Fruit fly (Drosophila melanogaster): ENCODE results near the gene CHKov1.

The CHKov1 gene

DNA sequence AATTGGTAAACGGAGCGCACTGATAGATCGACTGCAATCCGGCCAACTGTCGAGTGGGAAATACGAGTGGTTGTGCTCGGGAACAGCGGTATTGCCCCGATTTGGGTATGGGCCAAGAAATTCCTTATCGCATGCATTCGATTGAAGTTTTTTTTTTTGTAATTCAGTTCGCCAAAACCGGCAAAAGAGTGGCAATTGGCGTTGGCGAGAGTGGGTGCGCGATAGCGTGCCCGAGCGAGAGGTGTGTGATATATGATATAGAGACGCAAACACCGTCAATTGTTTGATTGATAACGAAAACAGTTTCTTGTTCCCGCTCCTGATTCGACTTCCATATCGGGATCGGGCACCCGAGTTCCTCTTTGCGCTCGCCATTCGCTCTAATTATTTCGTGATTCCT is 15.3 kb downstream of the CHKov1 start, which contains the start of gene CG31087:
TSS of gene CG31087 (minus strand) at position 63 of the 400 bp plus-strand sequence.
- TF ChIP-seq psq (optimal IDR thresholded peaks at IDR 0.05) (no peak), Dll (optimal IDR thresholded peaks at IDR 0.05) (no peak), EcR (GFP tag; optimal IDR thresholded peaks at IDR 0.05) (no peak), CG8478 (optimal IDR thresholded peaks at IDR 0.05) (no peak), usp (GFP tag; optimal IDR thresholded peaks at IDR 0.05) (no peak), pan (optimal IDR thresholded peaks at IDR 0.05) (no peak)

DNA sequence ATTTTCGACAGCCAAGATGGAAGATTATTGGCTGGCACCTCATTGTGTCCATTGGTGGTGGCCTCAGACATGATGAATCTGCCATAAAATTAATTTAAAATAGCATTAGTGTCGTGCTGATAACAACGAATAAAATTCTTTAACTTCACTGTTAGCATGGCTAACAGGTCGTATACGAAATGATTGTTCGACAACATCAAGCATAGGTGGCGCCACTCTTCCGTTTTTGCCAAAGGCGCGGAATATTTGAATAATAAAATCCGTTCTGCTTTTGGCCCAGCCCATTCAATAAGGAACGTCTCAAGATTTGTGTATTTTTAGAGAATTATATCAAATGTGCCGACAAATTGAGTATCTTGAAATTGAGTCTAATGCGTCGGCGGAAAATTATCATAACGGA is 16.5 kb downstream of the CHKov1 start:
- TF ChIP-seq psq (optimal IDR thresholded peaks at IDR 0.05) (no peak), EcR (GFP tag; optimal IDR thresholded peaks at IDR 0.05) (no peak), usp (GFP tag; optimal IDR thresholded peaks at IDR 0.05) (no peak), pan (optimal IDR thresholded peaks at IDR 0.05) (no peak), Dll (optimal IDR thresholded peaks at IDR 0.05) (no peak), CG8478 (optimal IDR thresholded peaks at IDR 0.05) (no peak)

DNA sequence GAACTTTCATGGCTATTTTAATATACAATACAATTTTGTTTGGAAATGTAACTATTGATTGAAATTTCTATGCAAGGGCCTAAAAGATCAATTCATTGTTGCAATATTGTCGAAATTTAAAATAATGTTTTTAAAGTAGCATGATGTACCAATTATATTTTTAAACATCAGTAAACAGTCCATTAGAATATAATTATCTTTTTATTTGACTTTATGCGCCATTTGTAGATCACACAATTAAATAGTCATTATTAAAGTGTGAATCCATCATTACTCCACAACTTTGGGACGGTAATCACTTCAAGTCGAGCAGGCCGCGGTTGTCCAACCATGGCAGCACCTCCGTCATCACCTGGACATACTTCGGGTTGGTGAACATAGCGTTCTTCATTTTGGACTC is 18.3 kb downstream of the CHKov1 start, which contains the start of gene CG31099:
TSS of gene CG31099 (minus strand) at position 101 of the 400 bp plus-strand sequence.
- TF ChIP-seq pan (optimal IDR thresholded peaks at IDR 0.05) (no peak), EcR (GFP tag; optimal IDR thresholded peaks at IDR 0.05) (no peak), psq (optimal IDR thresholded peaks at IDR 0.05) (no peak), usp (GFP tag; optimal IDR thresholded peaks at IDR 0.05) (no peak), CG8478 (optimal IDR thresholded peaks at IDR 0.05) (no peak), Dll (optimal IDR thresholded peaks at IDR 0.05) (no peak)

DNA sequence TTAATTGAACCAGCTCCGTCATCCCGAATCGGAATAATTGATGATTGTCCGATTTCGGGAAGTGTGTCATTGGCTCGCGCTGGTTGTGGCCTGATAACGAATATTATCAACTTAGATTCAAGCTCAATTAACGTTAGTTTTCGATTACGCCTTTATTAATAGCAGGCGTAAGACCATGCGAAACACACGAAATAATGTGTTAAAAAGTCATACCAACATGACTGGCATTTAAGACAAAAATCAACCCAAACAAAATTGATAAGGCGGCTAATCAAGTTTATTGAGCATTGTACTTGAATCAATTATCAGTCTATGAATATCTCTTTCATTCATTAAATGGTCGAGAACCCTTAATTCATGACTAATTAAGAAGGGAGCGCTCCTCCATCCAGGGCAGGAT is 19.9 kb downstream of the CHKov1 start:
- TF ChIP-seq CG8478 (optimal IDR thresholded peaks at IDR 0.05) (no peak), Dll (optimal IDR thresholded peaks at IDR 0.05) (no peak), pan (optimal IDR thresholded peaks at IDR 0.05) (no peak), usp (GFP tag; optimal IDR thresholded peaks at IDR 0.05) (no peak), psq (optimal IDR thresholded peaks at IDR 0.05) (no peak), EcR (GFP tag; optimal IDR thresholded peaks at IDR 0.05) (no peak)

DNA sequence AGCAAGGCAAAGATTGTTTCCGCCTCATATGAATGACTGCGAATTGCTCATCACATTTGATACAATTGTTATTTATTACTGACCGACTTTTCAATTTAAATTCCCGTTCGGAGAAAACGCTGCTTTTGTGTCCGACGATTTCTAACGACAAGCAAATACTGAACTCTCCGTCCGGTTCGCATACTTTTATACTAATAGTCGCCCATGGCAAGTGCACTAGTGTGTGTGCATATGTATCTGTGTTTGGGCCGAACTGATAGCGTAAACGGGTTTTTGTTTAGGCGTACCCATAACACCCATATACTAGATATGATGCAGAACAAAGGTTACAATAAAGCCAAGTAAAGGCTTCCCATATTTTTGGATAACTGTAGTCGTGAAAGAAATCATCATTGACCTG is 20.9 kb downstream of the CHKov1 start, which contains the start of gene CG10550:
TSS of gene CG10550 (minus strand) at position 164 of the 400 bp plus-strand sequence.
- no peak for TF ChIP-seq Dll (optimal IDR thresholded peaks at IDR 0.05)
- TF ChIP-seq EcR (GFP tag; optimal IDR thresholded peaks at IDR 0.05), result no peak
- TF ChIP-seq usp (GFP tag; optimal IDR thresholded peaks at IDR 0.05), result no peak
- no peak for TF ChIP-seq pan (optimal IDR thresholded peaks at IDR 0.05)
- TF ChIP-seq psq (optimal IDR thresholded peaks at IDR 0.05), result no peak
- TF ChIP-seq CG8478 (optimal IDR thresholded peaks at IDR 0.05), result no peak

DNA sequence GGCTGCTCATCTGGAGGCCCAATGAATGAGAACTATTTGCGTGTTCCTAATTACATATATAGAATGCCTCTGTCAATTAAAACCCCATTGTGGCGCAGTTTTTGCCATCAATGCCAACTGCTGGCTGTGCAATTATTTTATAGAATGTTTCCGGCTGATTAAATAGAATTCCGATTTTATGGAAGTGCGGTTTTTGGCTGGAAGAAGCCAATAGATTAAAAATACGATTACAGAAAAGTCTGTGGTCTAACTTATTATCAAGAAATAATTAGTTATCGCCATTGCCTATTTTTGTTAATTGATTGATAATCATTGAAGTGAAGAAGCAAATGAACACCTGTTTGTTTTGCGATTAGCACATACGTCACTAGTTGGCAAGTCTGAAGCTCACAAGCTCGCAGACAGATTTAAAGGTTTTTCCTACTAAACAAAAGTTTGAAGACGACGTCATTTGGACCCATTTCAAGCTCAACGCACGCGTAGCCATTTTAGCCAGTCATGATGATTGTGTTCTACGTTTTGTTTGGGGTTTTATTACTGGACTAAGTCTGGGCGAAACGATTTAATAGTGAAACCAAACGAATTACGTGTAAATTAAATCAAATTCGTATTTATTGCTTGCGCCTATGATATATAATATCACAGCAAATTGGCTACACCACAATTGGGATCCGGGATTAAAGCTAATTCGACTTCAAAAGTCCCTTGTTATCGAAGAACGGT is 23.1 kb downstream of the CHKov1 start:
- no peak for TF ChIP-seq EcR (GFP tag; optimal IDR thresholded peaks at IDR 0.05)
- TF ChIP-seq usp (GFP tag; optimal IDR thresholded peaks at IDR 0.05), result no peak
- no peak for TF ChIP-seq psq (optimal IDR thresholded peaks at IDR 0.05)
- TF ChIP-seq CG8478 (optimal IDR thresholded peaks at IDR 0.05), result no peak
- TF ChIP-seq Dll (optimal IDR thresholded peaks at IDR 0.05), result no peak
- TF ChIP-seq pan (optimal IDR thresholded peaks at IDR 0.05), result no peak

DNA sequence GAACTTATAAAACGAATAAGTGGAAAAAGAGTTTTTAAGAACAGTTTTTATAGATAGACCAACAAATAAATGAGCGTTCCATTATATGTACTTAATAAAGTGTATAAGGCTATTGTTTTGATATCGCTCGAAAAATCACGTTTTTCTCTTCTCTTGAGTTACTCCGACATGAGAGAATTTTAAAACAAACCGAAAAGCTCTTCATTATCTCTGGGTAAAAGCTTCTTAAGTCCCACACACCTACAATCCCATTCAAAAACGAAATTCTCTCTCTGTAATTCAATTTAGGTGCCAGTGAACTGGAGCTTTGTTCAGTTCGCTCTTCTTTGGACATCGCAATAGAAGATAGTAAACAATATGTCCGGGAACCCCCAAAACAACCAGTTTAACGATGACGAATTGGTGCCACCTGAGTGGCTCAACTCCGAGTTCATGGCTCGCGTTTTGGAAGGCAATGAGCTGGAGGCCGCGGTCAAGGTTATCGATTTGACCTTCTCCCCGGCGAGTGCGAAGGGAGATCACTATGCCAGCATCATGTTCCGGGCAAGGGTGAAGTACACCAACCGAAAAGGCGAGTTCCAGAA is 25.2 kb downstream of the CHKov1 start, which contains the start of gene CG31436:
TSS of gene CG31436 (plus strand) at position 281 of the 584 bp plus-strand sequence.
- no peak for TF ChIP-seq usp (GFP tag; optimal IDR thresholded peaks at IDR 0.05)
- no peak for TF ChIP-seq pan (optimal IDR thresholded peaks at IDR 0.05)
- TF ChIP-seq Dll (optimal IDR thresholded peaks at IDR 0.05), result no peak
- TF ChIP-seq CG8478 (optimal IDR thresholded peaks at IDR 0.05), result no peak
- no peak for TF ChIP-seq psq (optimal IDR thresholded peaks at IDR 0.05)
- TF ChIP-seq EcR (GFP tag; optimal IDR thresholded peaks at IDR 0.05), result no peak

DNA sequence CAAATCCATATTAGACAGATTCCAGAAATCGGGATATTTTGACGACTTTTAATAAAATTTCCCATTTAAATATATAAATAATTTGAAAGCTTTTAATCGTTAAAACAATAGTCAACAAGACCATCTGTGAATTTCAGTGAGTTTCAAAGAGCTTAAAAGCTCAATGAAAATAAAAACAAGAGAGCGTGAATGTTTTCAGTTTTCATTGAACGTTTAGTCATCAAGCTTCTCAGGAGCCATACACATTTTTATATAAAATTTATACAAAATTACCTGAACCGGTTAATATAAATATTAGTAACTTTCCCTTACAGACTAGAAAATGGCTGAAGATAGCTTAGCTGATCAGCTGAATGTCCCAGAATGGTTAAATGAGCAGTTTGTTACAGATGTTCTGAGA is 26.9 kb downstream of the CHKov1 start, which contains the start of gene CG31370:
TSS of gene CG31370 (plus strand) at position 226 of the 400 bp plus-strand sequence.
- TF ChIP-seq EcR (GFP tag; optimal IDR thresholded peaks at IDR 0.05) (no peak), psq (optimal IDR thresholded peaks at IDR 0.05) (no peak), Dll (optimal IDR thresholded peaks at IDR 0.05) (no peak), usp (GFP tag; optimal IDR thresholded peaks at IDR 0.05) (no peak), CG8478 (optimal IDR thresholded peaks at IDR 0.05) (no peak), pan (optimal IDR thresholded peaks at IDR 0.05) (no peak)

DNA sequence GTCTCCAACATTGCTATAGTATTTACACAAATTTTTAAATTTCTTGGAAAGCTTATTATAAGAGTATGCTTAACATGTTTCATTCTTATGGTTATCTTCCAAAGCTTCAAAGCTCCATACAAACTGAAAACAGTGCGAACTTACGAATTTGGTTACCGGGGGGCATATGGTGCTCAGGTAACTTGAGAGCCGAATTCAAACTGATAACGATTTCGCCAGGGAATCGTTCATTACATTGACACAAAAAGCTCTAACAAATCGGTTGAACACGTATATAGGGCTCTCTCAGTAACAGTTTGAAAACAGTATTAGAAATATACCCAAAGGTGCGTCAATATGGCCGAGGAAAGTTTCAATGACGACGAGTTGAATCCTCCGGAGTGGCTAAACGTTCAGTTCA is 28.5 kb downstream of the CHKov1 start, which contains the start of gene CG13659:
TSS of gene CG13659 (plus strand) at position 317 of the 400 bp plus-strand sequence.
- TF ChIP-seq EcR (GFP tag; optimal IDR thresholded peaks at IDR 0.05) (no peak), psq (optimal IDR thresholded peaks at IDR 0.05) (no peak), usp (GFP tag; optimal IDR thresholded peaks at IDR 0.05) (no peak), Dll (optimal IDR thresholded peaks at IDR 0.05) (no peak), CG8478 (optimal IDR thresholded peaks at IDR 0.05) (no peak), pan (optimal IDR thresholded peaks at IDR 0.05) (no peak)

DNA sequence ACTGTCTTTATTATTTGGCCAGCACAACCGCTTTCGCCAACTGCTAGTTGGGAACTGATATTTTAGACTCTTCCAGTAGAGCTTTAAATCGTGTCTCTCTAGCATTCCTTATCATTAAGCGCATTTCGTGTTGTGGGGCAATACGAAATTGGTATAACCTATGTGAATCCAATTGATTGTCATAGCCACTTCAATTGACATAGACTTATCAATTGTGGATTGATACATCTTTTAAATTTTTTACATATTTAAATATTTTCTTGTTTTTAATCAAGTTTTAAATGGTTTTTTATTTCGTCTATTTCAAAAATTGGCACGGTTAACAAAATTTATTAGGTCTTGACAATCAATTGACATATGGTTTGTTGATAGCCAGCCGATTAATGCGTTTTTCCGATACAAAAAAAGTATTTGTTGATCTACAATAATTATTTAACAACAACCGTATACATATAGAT is 29.6 kb downstream of the CHKov1 start, which contains the start of gene CG31288:
TSS of gene CG31288 (minus strand) at position 51 of the 458 bp plus-strand sequence.
- no peak for TF ChIP-seq pan (optimal IDR thresholded peaks at IDR 0.05)
- no peak for TF ChIP-seq psq (optimal IDR thresholded peaks at IDR 0.05)
- TF ChIP-seq CG8478 (optimal IDR thresholded peaks at IDR 0.05), result no peak
- TF ChIP-seq EcR (GFP tag; optimal IDR thresholded peaks at IDR 0.05), result no peak
- TF ChIP-seq usp (GFP tag; optimal IDR thresholded peaks at IDR 0.05), result no peak
- TF ChIP-seq Dll (optimal IDR thresholded peaks at IDR 0.05), result no peak

DNA sequence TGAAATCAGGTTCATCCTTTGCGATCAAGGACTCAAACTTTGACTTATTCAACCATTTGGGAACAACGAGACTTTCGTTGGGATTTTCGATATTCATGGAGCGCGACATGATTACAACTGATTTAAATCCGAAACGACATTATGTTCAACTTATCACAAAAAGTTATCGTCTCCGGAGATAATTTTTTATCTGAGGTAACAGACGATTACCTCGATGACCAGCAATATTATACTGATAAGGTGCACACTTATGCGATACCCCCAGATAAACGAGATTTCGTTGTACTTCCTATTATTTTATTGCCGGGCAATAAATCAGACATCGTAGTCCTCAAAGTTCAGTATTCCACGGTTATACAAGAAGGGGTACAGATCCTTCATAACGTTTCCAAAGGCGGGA is 31.4 kb downstream of the CHKov1 start, which contains the start of gene CG31097:
TSS of gene CG31097 (minus strand) at position 101 of the 400 bp plus-strand sequence.
- TF ChIP-seq CG8478 (optimal IDR thresholded peaks at IDR 0.05) (no peak), Dll (optimal IDR thresholded peaks at IDR 0.05) (no peak), pan (optimal IDR thresholded peaks at IDR 0.05) (no peak), usp (GFP tag; optimal IDR thresholded peaks at IDR 0.05) (no peak), psq (optimal IDR thresholded peaks at IDR 0.05) (no peak), EcR (GFP tag; optimal IDR thresholded peaks at IDR 0.05) (no peak)
